Fruit fly (Drosophila melanogaster) whole organism, embryonic: Measurements from ENCODE around the gene CycA.
A peak's percentile ranks its signal among the peaks of the same experiment; 100 is the strongest.

ENCODE experiments used
- Aef1 ChIP-seq: fragments of 200-800 bp; sonication (Bioruptor generic); IDR thresholded peaks from 3 replicates; pipeline ENCODE4 v1.3.6; 2022; ENCODE audit warnings: missing biosample characterization, missing genetic modification characterization
- CG1024 ChIP-seq: fragments of 200-800 bp; sonication (Bioruptor generic); IDR thresholded peaks from 2 replicates; pipeline ENCODE4 v1.3.6; 2022; ENCODE audit warnings: missing biosample characterization, missing genetic modification characterization
- CG10267 ChIP-seq: fragments of 200-800 bp; sonication (Bioruptor generic); optimal IDR thresholded peaks from 2 replicates; lab custom pipeline; 2018; ENCODE audit warnings: missing biosample characterization, mild to moderate bottlenecking, missing genetic modification characterization, moderate library complexity
- CG10565 ChIP-seq: fragments of 200-800 bp; sonication (Bioruptor generic); optimal IDR thresholded peaks from 3 replicates; lab custom pipeline; 2016; ENCODE audit warnings: missing biosample characterization, mild to moderate bottlenecking, missing genetic modification characterization
- CG12744 ChIP-seq: fragments of 200-800 bp; sonication (Bioruptor generic); optimal IDR thresholded peaks from 2 replicates; lab custom pipeline; 2016; ENCODE audit warnings: missing biosample characterization, missing genetic modification characterization
- CG13424 ChIP-seq: fragments of 200-800 bp; sonication (Bioruptor generic); optimal IDR thresholded peaks from 2 replicates; lab custom pipeline; 2019; ENCODE audit warnings: missing biosample characterization, mild to moderate bottlenecking, missing genetic modification characterization, moderate library complexity
- CG15601 ChIP-seq: fragments of 200-800 bp; sonication (Bioruptor generic); optimal IDR thresholded peaks from 3 replicates; lab custom pipeline; 2019; ENCODE audit warnings: missing biosample characterization, mild to moderate bottlenecking, missing genetic modification characterization, moderate library complexity
- CG1602 ChIP-seq: fragments of 200-800 bp; sonication (Bioruptor generic); optimal IDR thresholded peaks from 3 replicates; lab custom pipeline; 2016; ENCODE audit warnings: missing biosample characterization, missing genetic modification characterization
- CG16863 ChIP-seq: fragments of 200-800 bp; sonication (Bioruptor generic); optimal IDR thresholded peaks from 3 replicates; lab custom pipeline; 2016; ENCODE audit warnings: missing biosample characterization, missing genetic modification characterization
- CG17359 ChIP-seq: fragments of 200-800 bp; sonication (Bioruptor generic); optimal IDR thresholded peaks from 3 replicates; lab custom pipeline; 2018; ENCODE audit warnings: missing biosample characterization, mild to moderate bottlenecking, missing genetic modification characterization, moderate library complexity
- CG18599 ChIP-seq: fragments of 200-800 bp; sonication (Bioruptor generic); optimal IDR thresholded peaks from 3 replicates; lab custom pipeline; 2017; ENCODE audit warnings: missing biosample characterization, missing genetic modification characterization, mild to moderate bottlenecking, moderate library complexity, missing genetic modification reagents
- CG32772 ChIP-seq: fragments of 200-800 bp; sonication (Bioruptor generic); IDR thresholded peaks from 2 replicates; pipeline ENCODE4 v1.3.6; 2022; ENCODE audit warnings: missing biosample characterization, missing genetic modification characterization
- CG4360 ChIP-seq: fragments of 200-800 bp; sonication (Bioruptor generic); IDR thresholded peaks from 2 replicates; pipeline ENCODE4 v1.3.6; 2022; ENCODE audit warnings: missing biosample characterization, missing genetic modification characterization
- CG4617 ChIP-seq: fragments of 200-800 bp; sonication (Bioruptor generic); optimal IDR thresholded peaks from 3 replicates; lab custom pipeline; 2016; ENCODE audit warnings: missing biosample characterization, missing genetic modification characterization, borderline replicate concordance
- CG6175 ChIP-seq: fragments of 200-800 bp; sonication (Bioruptor generic); IDR thresholded peaks from 3 replicates; pipeline ENCODE4 v1.3.6; 2022; ENCODE audit warnings: missing biosample characterization, missing genetic modification characterization
- CG7928 ChIP-seq: fragments of 200-800 bp; sonication (Bioruptor generic); optimal IDR thresholded peaks from 2 replicates; lab custom pipeline; 2017; ENCODE audit warnings: missing biosample characterization, mild to moderate bottlenecking, missing genetic modification characterization
- CG7963 ChIP-seq: fragments of 200-800 bp; sonication (Bioruptor generic); IDR thresholded peaks from 3 replicates; pipeline ENCODE4 v1.3.6; 2022; ENCODE audit warnings: missing biosample characterization, missing genetic modification characterization; ENCODE audit not compliant: partially characterized antibody
- CG8089 ChIP-seq: fragments of 200-800 bp; sonication (Bioruptor generic); optimal IDR thresholded peaks from 3 replicates; lab custom pipeline; 2016; ENCODE audit warnings: missing biosample characterization, missing genetic modification characterization
- CG8359 ChIP-seq: fragments of 200-800 bp; sonication (Bioruptor generic); optimal IDR thresholded peaks from 2 replicates; lab custom pipeline; 2017; ENCODE audit warnings: missing biosample characterization, mild to moderate bottlenecking, missing genetic modification characterization, borderline replicate concordance
- CG8478 ChIP-seq: fragments of >200 bp; optimal IDR thresholded peaks from 2 replicates; lab custom pipeline; 2018
- CG8944 ChIP-seq: fragments of 200-800 bp; sonication (Bioruptor generic); optimal IDR thresholded peaks from 3 replicates; lab custom pipeline; 2016; ENCODE audit warnings: missing biosample characterization, missing genetic modification characterization
- Fer3 ChIP-seq: fragments of 200-800 bp; sonication (Bioruptor generic); optimal IDR thresholded peaks from 2 replicates; lab custom pipeline; 2018; ENCODE audit warnings: missing biosample characterization, mild to moderate bottlenecking, missing genetic modification characterization, moderate library complexity
- HLH4C ChIP-seq: fragments of 200-800 bp; sonication (Bioruptor generic); IDR thresholded peaks from 3 replicates; pipeline ENCODE4 v1.3.6; 2022; ENCODE audit warnings: missing biosample characterization, missing genetic modification characterization; ENCODE audit not compliant: partially characterized antibody
- Hmr ChIP-seq: fragments of 200-800 bp; sonication (Bioruptor generic); optimal IDR thresholded peaks from 3 replicates; lab custom pipeline; 2017; ENCODE audit warnings: mild to moderate bottlenecking, missing biosample characterization, missing genetic modification reagents, missing genetic modification characterization
- Hr78 ChIP-seq, 2 experiments: fragments of 200-800 bp in 1 of 2; fragments of >200 bp in 1 of 2; sonication (Bioruptor generic) in 1 of 2; optimal IDR thresholded peaks; 2 replicates each; lab custom pipeline; 2017 to 2019; ENCODE audit warnings: missing biosample characterization in 2 of 2, missing genetic modification characterization in 2 of 2, mild to moderate bottlenecking in 1 of 2, moderate library complexity in 1 of 2
- Jarid2 ChIP-seq: fragments of 200-800 bp; sonication (Bioruptor generic); optimal IDR thresholded peaks from 3 replicates; lab custom pipeline; 2017; ENCODE audit warnings: mild to moderate bottlenecking, missing biosample characterization, missing genetic modification reagents, missing genetic modification characterization
- MBD-R2 ChIP-seq: fragments of 200-800 bp; sonication (Bioruptor generic); IDR thresholded peaks from 2 replicates; pipeline ENCODE4 v1.3.6; 2022; ENCODE audit warnings: missing biosample characterization, missing genetic modification characterization
- Nf-YA ChIP-seq: fragments of 200-800 bp; sonication (Bioruptor generic); IDR thresholded peaks from 2 replicates; pipeline ENCODE4 v1.3.6; 2022; ENCODE audit warnings: missing biosample characterization, missing genetic modification characterization
- Nf-YC ChIP-seq: fragments of 200-800 bp; optimal IDR thresholded peaks from 3 replicates; lab custom pipeline; 2019; ENCODE audit warnings: missing biosample characterization, mild to moderate bottlenecking, missing genetic modification characterization, moderate library complexity
- Oaz ChIP-seq: fragments of 200-800 bp; sonication (Bioruptor generic); IDR thresholded peaks from 2 replicates; pipeline ENCODE4 v1.3.6; 2022; ENCODE audit warnings: missing biosample characterization, missing genetic modification characterization
- Poxn ChIP-seq: fragments of 200-800 bp; sonication (Bioruptor generic); IDR thresholded peaks from 2 replicates; pipeline ENCODE4 v1.3.6; 2022; ENCODE audit warnings: missing biosample characterization, missing genetic modification characterization
- Ravus ChIP-seq: fragments of 200-800 bp; sonication (Bioruptor generic); IDR thresholded peaks from 2 replicates; pipeline ENCODE4 v1.3.6; 2022; ENCODE audit warnings: missing biosample characterization, missing genetic modification characterization
- Sry-δ ChIP-seq: fragments of 200-800 bp; sonication (Bioruptor generic); optimal IDR thresholded peaks from 2 replicates; lab custom pipeline; 2016; ENCODE audit warnings: missing biosample characterization, missing genetic modification characterization
- Xbp1 ChIP-seq: fragments of 200-800 bp; sonication (Bioruptor generic); optimal IDR thresholded peaks from 3 replicates; lab custom pipeline; 2016; ENCODE audit warnings: missing biosample characterization, mild to moderate bottlenecking, missing genetic modification characterization
- ap ChIP-seq: fragments of 200-800 bp; sonication (Bioruptor generic); IDR thresholded peaks from 2 replicates; pipeline ENCODE4 v1.3.6; 2022; ENCODE audit warnings: missing biosample characterization, missing genetic modification characterization
- bowl ChIP-seq: fragments of 200-800 bp; sonication (Bioruptor generic); IDR thresholded peaks from 2 replicates; pipeline ENCODE4 v1.3.6; 2022; ENCODE audit warnings: missing biosample characterization, missing genetic modification characterization
- ci ChIP-seq: fragments of 200-800 bp; sonication (Bioruptor generic); IDR thresholded peaks from 3 replicates; pipeline ENCODE4 v1.3.6; 2022; ENCODE audit warnings: missing biosample characterization, missing genetic modification characterization
- disco-r ChIP-seq: fragments of 200-800 bp; sonication (Bioruptor generic); optimal IDR thresholded peaks from 2 replicates; lab custom pipeline; 2016; ENCODE audit warnings: missing biosample characterization, missing genetic modification characterization
- emc ChIP-seq: fragments of 200-800 bp; sonication (Bioruptor generic); optimal IDR thresholded peaks from 2 replicates; lab custom pipeline; 2016; ENCODE audit warnings: missing biosample characterization, missing genetic modification characterization
- fd96Cb ChIP-seq: fragments of 200-800 bp; sonication (Bioruptor generic); optimal IDR thresholded peaks from 2 replicates; lab custom pipeline; 2018; ENCODE audit warnings: missing biosample characterization, mild to moderate bottlenecking, missing genetic modification characterization, moderate library complexity
- grau ChIP-seq: fragments of 200-800 bp; optimal IDR thresholded peaks from 3 replicates; lab custom pipeline; 2019; ENCODE audit warnings: missing biosample characterization, mild to moderate bottlenecking, missing genetic modification characterization, moderate library complexity
- her ChIP-seq: fragments of 200-800 bp; sonication (Bioruptor generic); optimal IDR thresholded peaks from 2 replicates; lab custom pipeline; 2016; ENCODE audit warnings: missing biosample characterization, missing genetic modification characterization
- mld ChIP-seq: fragments of 200-800 bp; sonication (Bioruptor generic); IDR thresholded peaks from 3 replicates; pipeline ENCODE4 v1.3.6; 2022; ENCODE audit warnings: missing biosample characterization, missing genetic modification characterization; ENCODE audit not compliant: partially characterized antibody
- pb ChIP-seq: fragments of 200-800 bp; sonication (Bioruptor generic); optimal IDR thresholded peaks from 3 replicates; lab custom pipeline; 2016; ENCODE audit warnings: missing biosample characterization, missing genetic modification characterization
- prd ChIP-seq, 3 experiments: fragments of >200 bp in 2 of 3; fragments of 200-800 bp in 1 of 3; sonication (Bioruptor generic) in 1 of 3; optimal IDR thresholded peaks in 2 of 3; IDR thresholded peaks in 1 of 3; 2 replicates in 2 of 3; 3 replicates in 1 of 3; pipeline versions ENCODE4 v1.3.6 to Lab custom; 2017 to 2022; ENCODE audit warnings: missing biosample characterization in 1 of 3, missing genetic modification characterization in 1 of 3
- sna ChIP-seq: fragments of 200-800 bp; sonication (Bioruptor generic); IDR thresholded peaks from 2 replicates; pipeline ENCODE4 v1.3.6; 2022; ENCODE audit warnings: missing biosample characterization, missing genetic modification characterization; ENCODE audit not compliant: partially characterized antibody
- tna ChIP-seq: fragments of 200-800 bp; sonication (Bioruptor generic); IDR thresholded peaks from 2 replicates; pipeline ENCODE4 v1.3.6; 2022; ENCODE audit warnings: missing biosample characterization, missing genetic modification characterization; ENCODE audit not compliant: partially characterized antibody
- toy ChIP-seq: fragments of 200-800 bp; sonication (Bioruptor generic); IDR thresholded peaks from 2 replicates; pipeline ENCODE4 v1.3.6; 2022; ENCODE audit warnings: missing biosample characterization, missing genetic modification characterization
- wek ChIP-seq: fragments of 200-800 bp; sonication (Bioruptor generic); optimal IDR thresholded peaks from 3 replicates; lab custom pipeline; 2018; ENCODE audit warnings: missing biosample characterization, mild to moderate bottlenecking, missing genetic modification characterization, moderate library complexity
- zfh2 ChIP-seq: fragments of 200-800 bp; sonication (Bioruptor generic); optimal IDR thresholded peaks from 2 replicates; lab custom pipeline; 2016; ENCODE audit warnings: missing biosample characterization, missing genetic modification characterization

CycA gene

dm6 chr3L:11815220-11815797, 18.1 kb downstream of the CycA start, which contains the start of gene CG14130 (continued):
- no peak for TF ChIP-seq emc (GFP tag; lab: Kevin White, UChicago)
- TF ChIP-seq CG17359 (tag; lab: Kevin White, UChicago) = no peak
- no peak for TF ChIP-seq pb (GFP tag; lab: Kevin White, UChicago)
- no peak for TF ChIP-seq bowl (GFP tag; lab: Robert Waterston, UW)
- no peak for TF ChIP-seq ci (GFP tag; lab: Robert Waterston, UW)
- no peak for TF ChIP-seq fd96Cb (tag; lab: Kevin White, UChicago)
- TF ChIP-seq CG12744 (GFP tag; lab: Kevin White, UChicago) = no peak
- no peak for TF ChIP-seq ap
- TF ChIP-seq CG16863 = no peak
- peak; percentile 31 for TF ChIP-seq Xbp1 (GFP tag; lab: Kevin White, UChicago)
- no peak for TF ChIP-seq Nf-YC (tag; lab: Kevin White, UChicago)
- no peak for TF ChIP-seq CG18599 (GFP tag; lab: Kevin White, UChicago)
- TF ChIP-seq sna (GFP tag; lab: Robert Waterston, UW) = peak; percentile 96
- no peak for TF ChIP-seq her (GFP tag; lab: Kevin White, UChicago)
- TF ChIP-seq CG13424 (tag; lab: Kevin White, UChicago) = no peak
- TF ChIP-seq prd (optimal IDR thresholded peaks at IDR 0.05; lab: Kevin White, UChicago) = no peak
- no peak for TF ChIP-seq prd (GFP tag; IDR thresholded peaks at IDR 0.05; lab: Robert Waterston, UW)
- TF ChIP-seq MBD-R2 (GFP tag; lab: Robert Waterston, UW) = peak; percentile 92
- no peak for TF ChIP-seq Hr78 (GFP tag; optimal IDR thresholded peaks at IDR 0.05; lab: Kevin White, UChicago)
- TF ChIP-seq CG7928 (GFP tag; lab: Kevin White, UChicago) = no peak
- no peak for TF ChIP-seq CG1602 (GFP tag; lab: Kevin White, UChicago)
- TF ChIP-seq CG15601 (tag; lab: Kevin White, UChicago) = no peak
- TF ChIP-seq CG32772 = no peak
- TF ChIP-seq CG4360 = no peak
- peak; percentile 86 for TF ChIP-seq mld (GFP tag; lab: Robert Waterston, UW)
- no peak for TF ChIP-seq toy (GFP tag; lab: Robert Waterston, UW)
- TF ChIP-seq CG10565 (GFP tag; lab: Kevin White, UChicago) = no peak
- TF ChIP-seq CG6175 (GFP tag; lab: Robert Waterston, UW) = no peak
- TF ChIP-seq wek (GFP tag; lab: Kevin White, UChicago) = no peak
- no peak for TF ChIP-seq zfh2 (GFP tag; lab: Kevin White, UChicago)
- no peak for TF ChIP-seq CG8944 (GFP tag; lab: Kevin White, UChicago)
- TF ChIP-seq Oaz (GFP tag; lab: Robert Waterston, UW) = no peak
- TF ChIP-seq Ravus (GFP tag; lab: Robert Waterston, UW) = no peak
- no peak for TF ChIP-seq disco-r
- no peak for TF ChIP-seq Fer3 (tag; lab: Kevin White, UChicago)
- TF ChIP-seq CG8089 (GFP tag; lab: Kevin White, UChicago) = no peak
- TF ChIP-seq Sry-δ = peak; percentile 91
- TF ChIP-seq CG8359 (GFP tag; lab: Kevin White, UChicago) = no peak
- TF ChIP-seq Hmr = no peak
- no peak for TF ChIP-seq grau (tag; lab: Kevin White, UChicago)
- TF ChIP-seq Jarid2 (GFP tag; lab: Kevin White, UChicago) = no peak
- peak; percentile 96 for TF ChIP-seq HLH4C
- TF ChIP-seq Aef1 (GFP tag; lab: Robert Waterston, UW) = no peak
- peak; percentile 22 for TF ChIP-seq CG4617 (GFP tag; lab: Kevin White, UChicago)
- no peak for TF ChIP-seq CG8478 (lab: Kevin White, UChicago)
- TF ChIP-seq tna (GFP tag; lab: Robert Waterston, UW) = peak; percentile 92
- no peak for TF ChIP-seq CG1024 (GFP tag; lab: Robert Waterston, UW)
- no peak for TF ChIP-seq Nf-YA (GFP tag; lab: Robert Waterston, UW)
- TF ChIP-seq CG10267 (tag; lab: Kevin White, UChicago) = no peak
- peak; percentile 91 for TF ChIP-seq CG7963 (GFP tag; lab: Robert Waterston, UW)
- no peak for TF ChIP-seq Poxn
